ENCODE assay signal across 1 fruit fly cellular context in the genomic region with DNA sequence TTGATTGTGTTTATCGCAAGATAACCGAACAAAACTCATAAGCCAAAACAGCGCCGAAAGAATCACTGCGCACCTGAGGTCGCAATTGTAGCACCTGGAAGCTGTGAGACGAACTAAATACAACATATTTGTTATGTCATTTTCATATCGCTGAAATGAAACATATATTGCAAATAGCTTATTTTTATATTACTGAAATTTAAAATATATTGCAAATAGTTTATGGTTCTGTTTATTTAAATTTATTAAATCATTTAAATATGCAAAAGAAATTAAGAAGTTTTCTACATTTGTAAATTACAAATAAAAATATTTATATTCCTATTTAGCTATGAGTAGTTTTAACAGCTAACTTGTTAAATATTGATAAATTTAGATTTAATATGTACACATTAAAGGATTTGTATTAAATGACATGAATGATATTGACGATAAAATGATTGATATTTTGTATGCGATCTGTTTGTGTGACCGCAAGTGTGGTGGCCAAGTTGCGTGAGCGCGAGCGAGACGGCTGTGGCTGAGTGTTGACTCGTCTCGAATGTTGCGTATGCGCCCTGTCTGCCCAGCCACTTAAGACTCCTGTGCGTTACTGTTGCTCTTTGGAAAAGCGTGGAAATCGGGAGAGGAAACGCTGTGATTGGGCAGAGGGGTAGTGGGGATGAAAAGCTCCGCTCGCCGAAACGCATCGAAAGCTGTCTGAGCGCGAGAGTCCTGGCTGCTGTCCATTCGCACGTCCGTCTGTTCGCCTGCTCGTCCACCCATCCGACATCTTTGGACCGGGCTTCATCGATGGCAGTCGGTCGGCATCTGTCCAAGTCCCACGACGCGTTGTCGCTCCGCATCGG.
TF ChIP-seq lines count a peak whose summit lies in the region.

A gene (plus strand): TSS at position 798 of the 848 bp plus-strand sequence.

TF ChIP-seq in whole organism, embryonic, 481 proteins besides CTCF, POLR2A, EP300 and RAD21 (continued from another document):
- TF ChIP-seq Fer2 (tag; optimal IDR thresholded peaks at IDR 0.05; lab: Kevin White, UChicago) = peak; percentile 27
- TF ChIP-seq Optix (GFP tag; IDR thresholded peaks at IDR 0.05; lab: Robert Waterston, UW) = no peak
- no peak for TF ChIP-seq ara (GFP tag; IDR thresholded peaks at IDR 0.05; lab: Robert Waterston, UW)
TF ChIP-seq in whole organism, embryonic: peak in this region for 142.
